Fruit fly (Drosophila melanogaster): ENCODE data around the gene CG2082.
A peak's percentile ranks its signal among the peaks of the same experiment; 100 is the strongest.

CG2082 gene

dm6 chr3R:5758624-5759209, 22.2 kb downstream of the CG2082 start, which contains the start of gene Sec8 (continued):
- TF ChIP-seq chif (GFP tag; optimal IDR thresholded peaks at IDR 0.05) (peak in 1 of 2 experiments; percentile 43), CG9817 (tag; optimal IDR thresholded peaks at IDR 0.05) (peak; percentile 30), fru (optimal IDR thresholded peaks at IDR 0.05) (no peak), GATAe (GFP tag; conservative IDR thresholded peaks at IDR 0.05) (no peak), D (optimal IDR thresholded peaks at IDR 0.05) (no peak), D (GFP tag; optimal IDR thresholded peaks at IDR 0.05) (no peak), CG7372 (GFP tag; IDR thresholded peaks at IDR 0.05) (no peak), Eip74EF (GFP tag; optimal IDR thresholded peaks at IDR 0.05) (no peak), CG4360 (GFP tag; IDR thresholded peaks at IDR 0.05) (0 out of 2 replicates have a peak, but pooled peaks have one; percentile 5), sna (GFP tag; IDR thresholded peaks at IDR 0.05; ENCODE audit: partially characterized antibody) (peak; percentile 80), CG8924 (tag; optimal IDR thresholded peaks at IDR 0.05) (peak; percentile 53), CG3847 (GFP tag; IDR thresholded peaks at IDR 0.05) (peak; percentile 50; the same call in 1 of the 2 replicates), Sry-δ (GFP tag; optimal IDR thresholded peaks at IDR 0.05) (peak; percentile 99), CG4617 (GFP tag; optimal IDR thresholded peaks at IDR 0.05; ENCODE audit: borderline replicate concordance) (peak; percentile 92), dmrt11E (tag; optimal IDR thresholded peaks at IDR 0.05) (peak; percentile 3), CG14965 (GFP tag; optimal IDR thresholded peaks at IDR 0.05; ENCODE audit: borderline replicate concordance) (no peak), dm (GFP tag; optimal IDR thresholded peaks at IDR 0.05) (peak; percentile 4), shn (GFP tag; optimal IDR thresholded peaks at IDR 0.05) (peak; percentile 27), lilli (GFP tag; optimal IDR thresholded peaks at IDR 0.05) (peak; percentile 67), CG1647 (GFP tag; optimal IDR thresholded peaks at IDR 0.05) (peak; percentile 31), Aef1 (GFP tag; IDR thresholded peaks at IDR 0.05) (0 out of 3 replicates have a peak, but pooled peaks have one; percentile 31), zen2 (GFP tag; IDR thresholded peaks at IDR 0.05; ENCODE audit: partially characterized antibody) (peak; percentile 52; the same call in 1 of the 3 replicates), CG31224 (GFP tag; IDR thresholded peaks at IDR 0.05) (no peak), Jarid2 (GFP tag; optimal IDR thresholded peaks at IDR 0.05) (no peak), pzg (GFP tag; optimal IDR thresholded peaks at IDR 0.05) (peak; percentile 91), tna (GFP tag; IDR thresholded peaks at IDR 0.05; ENCODE audit: partially characterized antibody) (peak; percentile 74), CG3281 (GFP tag; optimal IDR thresholded peaks at IDR 0.05) (no peak), CG4424 (GFP tag; optimal IDR thresholded peaks at IDR 0.05) (peak; percentile 1), lola (GFP tag; optimal IDR thresholded peaks at IDR 0.05) (peak in 1 of 3 experiments; percentile 12), mam (GFP tag; optimal IDR thresholded peaks at IDR 0.05) (peak; percentile 64), Fer3 (tag; optimal IDR thresholded peaks at IDR 0.05) (peak; percentile 22), CG15696 (tag; optimal IDR thresholded peaks at IDR 0.05) (peak; percentile 38), CG1603 (tag; optimal IDR thresholded peaks at IDR 0.05) (peak; percentile 72), cato (GFP tag; optimal IDR thresholded peaks at IDR 0.05; ENCODE audit: borderline replicate concordance) (no peak), Antp (GFP tag; optimal IDR thresholded peaks at IDR 0.05) (peak; percentile 49), CG10462 (GFP tag; optimal IDR thresholded peaks at IDR 0.05) (no peak), MBD-R2 (GFP tag; IDR thresholded peaks at IDR 0.05) (peak; percentile 77), CG2129 (GFP tag; IDR thresholded peaks at IDR 0.05; ENCODE audit: partially characterized antibody) (peak; percentile 78), Myb (GFP tag; optimal IDR thresholded peaks at IDR 0.05) (peak; percentile 81), bab2 (GFP tag; optimal IDR thresholded peaks at IDR 0.05) (no peak), CG9932 (GFP tag; IDR thresholded peaks at IDR 0.05) (peak; percentile 74), CG9797 (GFP tag; optimal IDR thresholded peaks at IDR 0.05) (peak; percentile 69), ranshi (GFP tag; IDR thresholded peaks at IDR 0.05) (0 out of 2 replicates have a peak, but pooled peaks have one; percentile 34), CG4820 (GFP tag; optimal IDR thresholded peaks at IDR 0.05) (peak; percentile 28), exex (tag; optimal IDR thresholded peaks at IDR 0.05) (no peak), CG11398 (GFP tag; optimal IDR thresholded peaks at IDR 0.05) (no peak), CG18619 (GFP tag; optimal IDR thresholded peaks at IDR 0.05) (no peak), Med (GFP tag) (peak; percentile 93), sens (GFP tag) (peak; percentile 75), sr (GFP tag; IDR thresholded peaks at IDR 0.05) (no peak)

Data from whole organism, embryonic.